Worm (Caenorhabditis elegans) whole organism, L1 larva: ENCODE measurements around the gene B0546.4.

Experiments used
- C16A3.4 ChIP-seq: fragments of 150-350 bp; optimal IDR thresholded peaks from 2 replicates; lab custom pipeline; 2014; ENCODE audit warnings: missing biosample characterization, missing genetic modification characterization
- ama-1 ChIP-seq: fragments of 150-350 bp; optimal IDR thresholded peaks from 2 replicates; lab custom pipeline; 2014
- dsc-1 ChIP-seq: sonication (generic microtip); optimal IDR thresholded peaks from 2 replicates; lab custom pipeline; 2016; ENCODE audit warnings: mild to moderate bottlenecking, missing genetic modification characterization, missing compliant biosample characterization
- nhr-28 ChIP-seq: fragments of 150-350 bp; optimal IDR thresholded peaks from 2 replicates; lab custom pipeline; 2014; ENCODE audit warnings: missing biosample characterization, missing genetic modification characterization
- skn-1 ChIP-seq: fragments of 150-350 bp; optimal IDR thresholded peaks from 2 replicates; lab custom pipeline; 2014; ENCODE audit warnings: missing biosample characterization, missing genetic modification characterization
- tbx-2 ChIP-seq: sonication (generic microtip); optimal IDR thresholded peaks from 2 replicates; lab custom pipeline; 2016; ENCODE audit warnings: missing genetic modification characterization, missing compliant biosample characterization
- ztf-11 ChIP-seq, 2 experiments: sonication (generic microtip); optimal IDR thresholded peaks; 2 replicates each; lab custom pipeline; 2016 to 2017; ENCODE audit warnings: missing genetic modification characterization in 2 of 2, missing biosample characterization in 1 of 2, missing compliant biosample characterization in 1 of 2
- ztf-4 ChIP-seq: fragments of 150-350 bp; optimal IDR thresholded peaks from 2 replicates; lab custom pipeline; 2014; ENCODE audit warnings: missing biosample characterization, missing genetic modification characterization

DNA sequence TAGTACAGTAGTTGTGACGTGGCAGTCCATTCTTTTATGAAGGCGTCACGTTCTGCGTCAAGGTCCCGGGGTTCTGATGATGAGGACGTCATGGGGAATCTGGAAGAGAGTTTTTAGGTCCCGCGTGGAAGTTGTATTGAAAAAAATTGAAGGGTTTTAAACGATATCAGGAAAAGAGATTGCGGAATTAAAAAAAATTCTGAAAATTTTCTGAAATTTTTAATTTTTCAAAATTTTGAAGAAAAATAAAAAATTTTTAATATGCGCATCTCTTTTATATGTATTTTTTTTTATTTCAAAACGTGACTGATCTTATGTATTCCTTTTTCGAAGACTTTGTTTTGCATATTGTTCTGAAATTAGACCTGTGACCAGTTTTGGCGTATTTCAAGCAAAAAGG is 38.6 kb upstream of the B0546.4 start, which contains the start of gene C04C3.6:
- no peak for TF ChIP-seq dsc-1
- TF ChIP-seq ama-1 (lab: Kevin White, UChicago): no peak
- TF ChIP-seq ztf-4 (tag; lab: Kevin White, UChicago): no peak
- no peak for TF ChIP-seq ztf-11 (tag; optimal IDR thresholded peaks at IDR 0.05; lab: Kevin White, UChicago)
- no peak for TF ChIP-seq C16A3.4
- TF ChIP-seq nhr-28: no peak
- no peak for TF ChIP-seq skn-1 (tag; lab: Kevin White, UChicago)
- TF ChIP-seq tbx-2 (tag; lab: Kevin White, UChicago): no peak
